Worm (Caenorhabditis elegans): ENCODE data around the gene abcf-2.

DNA sequence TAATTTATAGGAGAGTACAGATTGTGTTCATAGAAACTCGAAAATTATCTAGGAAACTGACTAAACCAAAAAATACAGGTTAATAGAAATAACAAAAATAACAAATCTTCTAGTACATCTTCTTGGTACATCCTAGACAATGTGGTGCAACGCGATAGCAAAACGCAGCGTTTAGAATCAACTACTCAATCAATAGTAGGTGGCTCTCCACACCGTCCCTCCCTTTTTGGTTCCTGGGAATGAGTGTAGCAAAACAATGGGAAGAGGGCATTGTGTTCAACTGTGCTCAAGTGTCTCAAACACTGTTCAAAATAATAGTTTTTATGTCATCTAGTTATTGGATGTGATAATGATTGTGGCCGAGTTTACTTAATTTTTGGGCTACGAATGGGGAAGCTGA is 14.6 kb upstream of the abcf-2 start, which contains the start of gene T27E9.6:
- TF ChIP-seq lim-6 (tag; optimal IDR thresholded peaks at IDR 0.05) = no peak
- TF ChIP-seq elt-2 (tag; optimal IDR thresholded peaks at IDR 0.05) = no peak
- TF ChIP-seq ceh-6 (GFP tag; optimal IDR thresholded peaks at IDR 0.05) = no peak
- TF ChIP-seq ceh-18 (tag; optimal IDR thresholded peaks at IDR 0.05) = no peak
- no peak for TF ChIP-seq ceh-45 (GFP tag; IDR thresholded peaks at IDR 0.05)
